Worm (Caenorhabditis elegans) whole organism, young adult: ENCODE results near the gene gid-2.

ENCODE experiments used
- B0019.2 ChIP-seq: fragments of 200-800 bp; sonication (Bioruptor generic); conservative IDR thresholded peaks from 2 replicates; pipeline ENCODE4 v1.3.6; 2022; ENCODE audit warnings: missing genetic modification reagents, missing genetic modification characterization, missing compliant biosample characterization
- B0261.1 ChIP-seq: sonication (generic microtip); optimal IDR thresholded peaks from 2 replicates; lab custom pipeline; 2016; ENCODE audit warnings: mild to moderate bottlenecking, missing genetic modification characterization, moderate library complexity, missing compliant biosample characterization
- C06A6.2 ChIP-seq: fragments of 200-800 bp; sonication (Bioruptor generic); conservative IDR thresholded peaks from 2 replicates; pipeline ENCODE4 v1.3.6; 2022; ENCODE audit warnings: missing genetic modification characterization, missing compliant biosample characterization
- D2030.7 ChIP-seq: fragments of 200-800 bp; sonication (Bioruptor generic); IDR thresholded peaks from 2 replicates; pipeline ENCODE4 v1.3.6; 2022; ENCODE audit warnings: missing genetic modification reagents, missing genetic modification characterization, missing compliant biosample characterization
- F10E7.11 ChIP-seq: sonication (generic microtip); optimal IDR thresholded peaks from 2 replicates; lab custom pipeline; 2017; ENCODE audit warnings: mild to moderate bottlenecking, missing genetic modification characterization, moderate library complexity, missing compliant biosample characterization
- F49E8.2 ChIP-seq: sonication (generic microtip); optimal IDR thresholded peaks from 3 replicates; lab custom pipeline; 2017; ENCODE audit warnings: missing genetic modification characterization, mild to moderate bottlenecking, missing compliant biosample characterization, antibody characterized with exemption, moderate library complexity; ENCODE audit not compliant: insufficient read depth
- F57C9.4 ChIP-seq: sonication (generic microtip); optimal IDR thresholded peaks from 2 replicates; lab custom pipeline; 2017; ENCODE audit warnings: mild to moderate bottlenecking, missing genetic modification characterization, missing compliant biosample characterization
- K12H6.12 ChIP-seq: fragments of 200-800 bp; sonication (Bioruptor generic); optimal IDR thresholded peaks from 2 replicates; lab custom pipeline; 2018; ENCODE audit warnings: mild to moderate bottlenecking, missing genetic modification characterization, missing compliant biosample characterization
- T26A5.8 ChIP-seq: sonication (generic microtip); optimal IDR thresholded peaks from 2 replicates; lab custom pipeline; 2016; ENCODE audit warnings: missing genetic modification characterization, missing compliant biosample characterization
- Y53F4B.3 ChIP-seq: fragments of 200-800 bp; sonication (Bioruptor generic); IDR thresholded peaks from 2 replicates; pipeline ENCODE4 v1.3.6; 2022; ENCODE audit warnings: missing genetic modification reagents, missing genetic modification characterization, missing compliant biosample characterization
- Y56A3A.18 ChIP-seq: fragments of 200-800 bp; sonication (Bioruptor generic); IDR thresholded peaks from 2 replicates; pipeline ENCODE4 v1.3.6; 2022; ENCODE audit warnings: missing genetic modification reagents, missing genetic modification characterization, missing compliant biosample characterization
- Y79H2A.3 ChIP-seq: fragments of 200-800 bp; sonication (Bioruptor generic); conservative IDR thresholded peaks from 2 replicates; pipeline ENCODE4 v1.3.6; 2022; ENCODE audit warnings: missing genetic modification reagents, missing genetic modification characterization, missing compliant biosample characterization
- aptf-2 ChIP-seq: fragments of 200-800 bp; sonication (Bioruptor generic); conservative IDR thresholded peaks from 2 replicates; pipeline ENCODE4 v1.3.6; 2022; ENCODE audit warnings: missing genetic modification reagents, missing genetic modification characterization, missing compliant biosample characterization
- attf-3 ChIP-seq: fragments of 200-800 bp; sonication (Bioruptor generic); conservative IDR thresholded peaks from 2 replicates; pipeline ENCODE4 v1.3.6; 2022; ENCODE audit warnings: missing genetic modification reagents, missing genetic modification characterization, missing compliant biosample characterization
- bed-2 ChIP-seq: fragments of 200-800 bp; sonication (Bioruptor generic); IDR thresholded peaks from 2 replicates; pipeline ENCODE4 v1.3.6; 2022; ENCODE audit warnings: missing genetic modification reagents, missing genetic modification characterization, missing compliant biosample characterization
- ccch-3 ChIP-seq: fragments of 200-800 bp; sonication (Bioruptor generic); optimal IDR thresholded peaks from 2 replicates; lab custom pipeline; 2018; ENCODE audit warnings: mild to moderate bottlenecking, missing genetic modification characterization, missing compliant biosample characterization
- ceh-58 ChIP-seq: fragments of 200-800 bp; sonication (Bioruptor generic); IDR thresholded peaks from 2 replicates; pipeline ENCODE4 v1.3.6; 2022; ENCODE audit warnings: missing genetic modification characterization, missing compliant biosample characterization
- die-1 ChIP-seq: sonication (generic microtip); optimal IDR thresholded peaks from 2 replicates; lab custom pipeline; 2016; ENCODE audit warnings: missing genotype, mild to moderate bottlenecking, missing genetic modification characterization, missing compliant biosample characterization
- dox-1 ChIP-seq: fragments of 200-800 bp; sonication (Bioruptor generic); IDR thresholded peaks from 2 replicates; pipeline ENCODE4 v1.3.6; 2022; ENCODE audit warnings: missing genetic modification reagents, missing genetic modification characterization, missing compliant biosample characterization
- efl-1 ChIP-seq: fragments of 150-350 bp; optimal IDR thresholded peaks from 2 replicates; lab custom pipeline; 2014; ENCODE audit warnings: missing biosample characterization, missing genetic modification reagents, missing genetic modification characterization
- egl-18 ChIP-seq: fragments of 200-800 bp; sonication (Bioruptor generic); IDR thresholded peaks from 2 replicates; pipeline ENCODE4 v1.3.6; 2022; ENCODE audit warnings: missing genetic modification reagents, missing genetic modification characterization, missing compliant biosample characterization
- fkh-3 ChIP-seq: sonication (generic microtip); optimal IDR thresholded peaks from 2 replicates; lab custom pipeline; 2016; ENCODE audit warnings: mild to moderate bottlenecking, missing genetic modification characterization, missing compliant biosample characterization
- gei-17 ChIP-seq: fragments of 200-800 bp; sonication (Bioruptor generic); optimal IDR thresholded peaks from 2 replicates; lab custom pipeline; 2018; ENCODE audit warnings: mild to moderate bottlenecking, missing genetic modification characterization, missing compliant biosample characterization
- him-1 ChIP-seq: sonication (generic microtip); optimal IDR thresholded peaks from 2 replicates; lab custom pipeline; 2016; ENCODE audit warnings: missing genotype, missing genetic modification reagents, missing genetic modification characterization, missing compliant biosample characterization
- hrde-1 ChIP-seq: sonication (generic microtip); optimal IDR thresholded peaks from 2 replicates; lab custom pipeline; 2016; ENCODE audit warnings: missing genetic modification characterization, mild to moderate bottlenecking, missing compliant biosample characterization, moderate library complexity, missing genotype, missing genetic modification reagents, borderline replicate concordance
- hsf-1 ChIP-seq: fragments of 200-800 bp; sonication (Bioruptor generic); IDR thresholded peaks from 2 replicates; pipeline ENCODE4 v1.3.6; 2022; ENCODE audit warnings: missing genetic modification reagents, missing genetic modification characterization, missing compliant biosample characterization
- let-607 ChIP-seq, 2 experiments: fragments of 200-800 bp in 1 of 2; sonication (Bioruptor generic) in 1 of 2; sonication (generic microtip) in 1 of 2; optimal IDR thresholded peaks; 2 replicates each; lab custom pipeline; 2016 to 2018; ENCODE audit warnings: mild to moderate bottlenecking in 2 of 2, missing compliant biosample characterization in 2 of 2, missing genetic modification characterization in 2 of 2, moderate library complexity in 2 of 2, missing genotype in 1 of 2
- lin-35 ChIP-seq, 3 experiments: fragments of 150-350 bp in 2 of 3; sonication (generic microtip) in 1 of 3; optimal IDR thresholded peaks; 2 replicates each; lab custom pipeline; 2014 to 2018; ENCODE audit warnings: missing biosample characterization in 3 of 3, missing genetic modification characterization in 3 of 3, missing genetic modification reagents in 3 of 3
- lsl-1 ChIP-seq: fragments of 200-800 bp; sonication (Bioruptor generic); optimal IDR thresholded peaks from 2 replicates; lab custom pipeline; 2018; ENCODE audit warnings: mild to moderate bottlenecking, missing genetic modification characterization, moderate library complexity, missing compliant biosample characterization
- mel-28 ChIP-seq: sonication (generic microtip); optimal IDR thresholded peaks from 2 replicates; lab custom pipeline; 2016; ENCODE audit warnings: borderline replicate concordance, mild to moderate bottlenecking, missing genetic modification characterization, missing compliant biosample characterization
- nfyb-1 ChIP-seq: fragments of 200-800 bp; sonication (Bioruptor generic); IDR thresholded peaks from 2 replicates; pipeline ENCODE4 v1.3.6; 2022; ENCODE audit warnings: missing genetic modification reagents, missing genetic modification characterization, missing compliant biosample characterization
- rcor-1 ChIP-seq: fragments of 200-800 bp; sonication (Bioruptor generic); IDR thresholded peaks from 2 replicates; pipeline ENCODE4 v1.3.6; 2022; ENCODE audit warnings: missing genetic modification reagents, missing genetic modification characterization, missing compliant biosample characterization
- rec-8 ChIP-seq, 2 experiments: sonication (generic microtip); optimal IDR thresholded peaks; 2 replicates each; lab custom pipeline; 2016; ENCODE audit warnings: mild to moderate bottlenecking in 2 of 2, missing genetic modification characterization in 2 of 2, missing genetic modification reagents in 2 of 2, missing genotype in 2 of 2, missing biosample characterization in 1 of 2, missing compliant biosample characterization in 1 of 2, moderate library complexity in 1 of 2
- snpc-1.3 ChIP-seq: sonication (generic microtip); optimal IDR thresholded peaks from 2 replicates; lab custom pipeline; 2017; ENCODE audit warnings: missing genetic modification characterization, mild to moderate bottlenecking, missing compliant biosample characterization, antibody characterized with exemption, moderate library complexity, missing genotype, missing genetic modification reagents; ENCODE audit not compliant: insufficient read depth
- sptf-2 ChIP-seq: fragments of 200-800 bp; sonication (Bioruptor generic); optimal IDR thresholded peaks from 2 replicates; lab custom pipeline; 2018; ENCODE audit warnings: mild to moderate bottlenecking, missing genetic modification characterization, missing compliant biosample characterization
- tbp1 ChIP-seq: fragments of 200-800 bp; sonication (Bioruptor generic); optimal IDR thresholded peaks from 2 replicates; lab custom pipeline; 2018; ENCODE audit warnings: mild to moderate bottlenecking, missing genetic modification characterization, missing compliant biosample characterization
- zfh-2 ChIP-seq: fragments of 200-800 bp; sonication (Bioruptor generic); conservative IDR thresholded peaks from 2 replicates; pipeline ENCODE4 v1.3.6; 2022; ENCODE audit warnings: missing genetic modification reagents, missing genetic modification characterization, missing compliant biosample characterization
- ztf-18 ChIP-seq: sonication (generic microtip); optimal IDR thresholded peaks from 2 replicates; lab custom pipeline; 2016; ENCODE audit warnings: missing genotype, mild to moderate bottlenecking, missing genetic modification characterization, missing compliant biosample characterization
- ztf-3 ChIP-seq: fragments of 200-800 bp; sonication (Bioruptor generic); optimal IDR thresholded peaks from 2 replicates; lab custom pipeline; 2018; ENCODE audit warnings: mild to moderate bottlenecking, missing genetic modification characterization, missing compliant biosample characterization

gid-2 gene

ce11 chrX:2401883-2402282 is 36.9 kb downstream of the gid-2 start, which contains the start of gene dhhc-9 (continued):
- TF ChIP-seq die-1 (tag; lab: Kevin White, UChicago), result no peak

- TF ChIP-seq let-607 (tag; optimal IDR thresholded peaks at IDR 0.05; lab: Kevin White, UChicago), result no peak
- no peak for TF ChIP-seq attf-3
- TF ChIP-seq bed-2 (GFP tag; lab: Robert Waterston, UW), result no peak
- TF ChIP-seq hrde-1 (tag; lab: Kevin White, UChicago), result no peak
- no peak for TF ChIP-seq egl-18 (GFP tag; lab: Robert Waterston, UW)
- TF ChIP-seq B0019.2 (GFP tag; lab: Robert Waterston, UW), result no peak
- TF ChIP-seq, all 124 proteins: peak for 0
These were observed 43.8 kb downstream of the gid-2 start, which contains the start of gene C43H6.6 for ce11 chrX:2394983-2395382. TSS of gene C43H6.6 (plus strand) at chrX:2395283.

ce11 chrX:2386922-2387566 is 51.7 kb downstream of the gid-2 start:
- TF ChIP-seq ceh-58 (no peak), K12H6.12 (no peak), gei-17 (GFP tag; lab: Kevin White, UChicago) (no peak), nfyb-1 (GFP tag; lab: Robert Waterston, UW) (0 out of 2 replicates have a peak, but pooled peaks have one; percentile 15), C06A6.2 (GFP tag; lab: Robert Waterston, UW) (no peak)

ce11 chrX:2385453-2385852 is 53.3 kb downstream of the gid-2 start, which contains the start of gene F47G3.1:
TSS of gene F47G3.1 (plus strand) at chrX:2385753.
- TF ChIP-seq F10E7.11 (tag; lab: Kevin White, UChicago), result no peak
- TF ChIP-seq B0261.1 (tag; lab: Kevin White, UChicago), result no peak
- TF ChIP-seq Y56A3A.18 (GFP tag; lab: Robert Waterston, UW), result no peak
- no peak for TF ChIP-seq F49E8.2
- TF ChIP-seq zfh-2 (GFP tag; lab: Robert Waterston, UW), result peak; percentile 45; the same call in 1 of the 2 replicates

ce11 chrX:2382227-2382626 is 56.5 kb downstream of the gid-2 start:
- TF ChIP-seq Y79H2A.3 (GFP tag; lab: Robert Waterston, UW) (no peak), sptf-2 (GFP tag; lab: Kevin White, UChicago) (no peak), fkh-3 (tag; lab: Kevin White, UChicago) (no peak), mel-28 (tag; lab: Kevin White, UChicago) (no peak), ztf-18 (tag; lab: Kevin White, UChicago) (peak; percentile 91), ztf-3 (GFP tag; lab: Kevin White, UChicago) (no peak), F57C9.4 (tag; lab: Kevin White, UChicago) (no peak), let-607 (tag; optimal IDR thresholded peaks at IDR 0.05; lab: Kevin White, UChicago) (no peak), lin-35 (GFP tag; optimal IDR thresholded peaks at IDR 0.05; lab: Kevin White, UChicago) (peak in 1 of 3 experiments; percentile 27), Y53F4B.3 (GFP tag; lab: Robert Waterston, UW) (no peak), snpc-1.3 (no peak), T26A5.8 (tag; lab: Kevin White, UChicago) (no peak), ccch-3 (no peak), aptf-2 (GFP tag; lab: Robert Waterston, UW) (no peak), bed-2 (GFP tag; lab: Robert Waterston, UW) (no peak), him-1 (tag; lab: Kevin White, UChicago) (no peak), tbp1 (peak; percentile 2), ceh-58 (no peak), Y56A3A.18 (GFP tag; lab: Robert Waterston, UW) (0 out of 2 replicates have a peak, but pooled peaks have one; percentile 13), D2030.7 (GFP tag; lab: Robert Waterston, UW) (no peak), attf-3 (no peak), hsf-1 (GFP tag; lab: Robert Waterston, UW) (no peak), rcor-1 (GFP tag; lab: Robert Waterston, UW) (no peak), lsl-1 (GFP tag; lab: Kevin White, UChicago) (no peak), rec-8 (tag; optimal IDR thresholded peaks at IDR 0.05; lab: Kevin White, UChicago) (no peak), dox-1 (GFP tag; lab: Robert Waterston, UW) (no peak), efl-1 (GFP tag; lab: Kevin White, UChicago) (no peak)
